Fruit fly (Drosophila melanogaster): Measurements from ENCODE around the gene Ndf.

Gene Ndf

DNA sequence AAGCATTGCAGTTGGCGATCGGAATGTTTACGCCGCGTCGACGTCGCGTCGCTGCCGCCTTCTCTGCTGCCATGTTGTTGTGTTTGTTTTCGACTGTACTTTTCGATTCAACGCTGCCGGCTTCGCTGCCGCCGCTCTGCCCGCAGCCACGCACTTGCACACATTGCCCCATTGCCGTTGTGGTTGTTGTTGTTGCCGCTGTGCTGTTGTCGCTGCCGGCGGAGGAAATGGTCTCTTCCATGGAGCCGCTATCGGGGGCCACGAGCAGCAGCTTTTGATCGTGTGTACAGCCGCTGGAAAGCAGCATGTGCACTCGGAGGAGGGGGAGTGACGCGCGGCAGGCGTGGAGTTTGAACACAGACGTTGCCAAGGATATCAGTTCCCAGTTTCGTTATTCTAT is 942 bp downstream of the Ndf start (continued):
- TF ChIP-seq disco-r (GFP tag; optimal IDR thresholded peaks at IDR 0.05) (no peak), CG34422 (GFP tag; IDR thresholded peaks at IDR 0.05) (no peak), Hr78 (GFP tag; optimal IDR thresholded peaks at IDR 0.05) (no peak), vvl (GFP tag; IDR thresholded peaks at IDR 0.05) (peak; percentile 26; the same call in 1 of the 2 replicates), pho (GFP tag; optimal IDR thresholded peaks at IDR 0.05) (no peak), zen2 (GFP tag; IDR thresholded peaks at IDR 0.05; ENCODE audit: partially characterized antibody) (no peak), klu (GFP tag; IDR thresholded peaks at IDR 0.05) (no peak), Bteb2 (GFP tag; optimal IDR thresholded peaks at IDR 0.05) (no peak), fd3F (GFP tag; optimal IDR thresholded peaks at IDR 0.05) (no peak), ATbp (GFP tag; optimal IDR thresholded peaks at IDR 0.05) (no peak), cas (GFP tag; IDR thresholded peaks at IDR 0.05) (no peak), CG16779 (GFP tag; IDR thresholded peaks at IDR 0.05) (no peak), CG11456 (GFP tag; IDR thresholded peaks at IDR 0.05) (no peak), sob (GFP tag; IDR thresholded peaks at IDR 0.05) (no peak), Lhr (GFP tag; optimal IDR thresholded peaks at IDR 0.05) (no peak), Pdp1 (GFP tag; optimal IDR thresholded peaks at IDR 0.05) (no peak), slbo (GFP tag; IDR thresholded peaks at IDR 0.05) (no peak), Neu2 (GFP tag; optimal IDR thresholded peaks at IDR 0.05; ENCODE audit: borderline replicate concordance) (no peak), CkIIα-i1 (GFP tag; IDR thresholded peaks at IDR 0.05) (no peak), eyg (GFP tag; optimal IDR thresholded peaks at IDR 0.05) (no peak), seq (GFP tag; IDR thresholded peaks at IDR 0.05) (no peak), az2 (GFP tag; optimal IDR thresholded peaks at IDR 0.05) (no peak), Doc3 (GFP tag; IDR thresholded peaks at IDR 0.05; ENCODE audit: partially characterized antibody) (no peak), mirr (GFP tag; optimal IDR thresholded peaks at IDR 0.05) (no peak), Sry-β (GFP tag; optimal IDR thresholded peaks at IDR 0.05) (no peak), emc (GFP tag; optimal IDR thresholded peaks at IDR 0.05) (no peak), CG10431 (GFP tag; optimal IDR thresholded peaks at IDR 0.05) (no peak), chm (GFP tag; IDR thresholded peaks at IDR 0.05) (peak; percentile 63), YL-1 (GFP tag; optimal IDR thresholded peaks at IDR 0.05) (no peak), Mes4 (GFP tag; optimal IDR thresholded peaks at IDR 0.05) (no peak), Bgb (GFP tag; IDR thresholded peaks at IDR 0.05; ENCODE audit: partially characterized antibody) (no peak; the same call in 1 of the 2 replicates), gsb-n (tag; optimal IDR thresholded peaks at IDR 0.05) (no peak), Antp (GFP tag; optimal IDR thresholded peaks at IDR 0.05) (no peak), kay (GFP tag; optimal IDR thresholded peaks at IDR 0.05) (no peak), MBD-R2 (GFP tag; IDR thresholded peaks at IDR 0.05) (no peak), ranshi (GFP tag; IDR thresholded peaks at IDR 0.05) (no peak), crc (GFP tag; optimal IDR thresholded peaks at IDR 0.05) (no peak), Ets65A (GFP tag) (peak; percentile 58), CG18619 (GFP tag; optimal IDR thresholded peaks at IDR 0.05) (no peak), nerfin-1 (tag; optimal IDR thresholded peaks at IDR 0.05) (peak; percentile 61), peb (GFP tag; IDR thresholded peaks at IDR 0.05) (no peak), Hmr (GFP tag; optimal IDR thresholded peaks at IDR 0.05) (no peak), Bdp1 (GFP tag; optimal IDR thresholded peaks at IDR 0.05) (no peak), Taf1 (GFP tag; IDR thresholded peaks at IDR 0.05) (no peak), ara (GFP tag; IDR thresholded peaks at IDR 0.05) (no peak), bbx (GFP tag; IDR thresholded peaks at IDR 0.05; ENCODE audit: partially characterized antibody) (0 out of 2 replicates have a peak, but pooled peaks have one; percentile 31), CG10366 (GFP tag; IDR thresholded peaks at IDR 0.05) (no peak), pita (GFP tag; optimal IDR thresholded peaks at IDR 0.05) (no peak), p53 (GFP tag; optimal IDR thresholded peaks at IDR 0.05) (no peak), CG7556 (GFP tag; optimal IDR thresholded peaks at IDR 0.05) (no peak)
